Worm (Caenorhabditis elegans) whole organism, L4 larva: ENCODE results near the gene gst-11.

Experiments used
- Y48G9A.11 ChIP-seq: fragments of 200-800 bp; sonication (Bioruptor generic); IDR thresholded peaks from 2 replicates; pipeline ENCODE4 v1.3.6; 2022; ENCODE audit warnings: missing genetic modification reagents, missing genetic modification characterization, missing compliant biosample characterization
- ceh-82 ChIP-seq: sonication (generic microtip); optimal IDR thresholded peaks from 2 replicates; lab custom pipeline; 2017; ENCODE audit warnings: missing biosample characterization, missing genetic modification characterization
- daf-12 ChIP-seq: fragments of 150-350 bp; optimal IDR thresholded peaks from 2 replicates; lab custom pipeline; 2014; ENCODE audit warnings: missing biosample characterization, missing genetic modification reagents, missing genetic modification characterization
- daf-16 ChIP-seq, 3 experiments: sonication (generic microtip); optimal IDR thresholded peaks; 2 replicates each; lab custom pipeline; 2016 to 2017; ENCODE audit warnings: missing genetic modification characterization in 3 of 3, missing genetic modification reagents in 3 of 3, mild to moderate bottlenecking in 2 of 3, missing compliant biosample characterization in 2 of 3, missing biosample characterization in 1 of 3, moderate library complexity in 1 of 3
- dmd-6 ChIP-seq: fragments of 200-800 bp; sonication (Bioruptor generic); IDR thresholded peaks from 2 replicates; pipeline ENCODE4 v1.3.6; 2022; ENCODE audit warnings: missing genetic modification reagents, missing genetic modification characterization, missing compliant biosample characterization
- hif-1 ChIP-seq, 2 experiments: sonication (generic microtip); optimal IDR thresholded peaks; 2 replicates each; lab custom pipeline; 2016 to 2017; ENCODE audit warnings: missing compliant biosample characterization in 2 of 2, missing genetic modification characterization in 2 of 2, missing genetic modification reagents in 2 of 2, missing genotype in 2 of 2, mild to moderate bottlenecking in 1 of 2
- nhr-111 ChIP-seq: fragments of 200-800 bp; sonication (Bioruptor generic); optimal IDR thresholded peaks from 2 replicates; lab custom pipeline; 2018; ENCODE audit warnings: mild to moderate bottlenecking, missing genetic modification characterization, missing compliant biosample characterization
- nhr-237 ChIP-seq: sonication (generic microtip); optimal IDR thresholded peaks from 2 replicates; lab custom pipeline; 2017; ENCODE audit warnings: missing biosample characterization, missing genetic modification characterization
- nhr-42 ChIP-seq: fragments of 200-800 bp; sonication (Bioruptor generic); IDR thresholded peaks from 2 replicates; pipeline ENCODE4 v1.3.6; 2022; ENCODE audit warnings: missing genetic modification characterization, missing compliant biosample characterization
- nhr-6 ChIP-seq: fragments of 150-350 bp; optimal IDR thresholded peaks from 2 replicates; lab custom pipeline; 2014; ENCODE audit warnings: missing biosample characterization, missing genetic modification characterization
- unc-62 ChIP-seq, 3 experiments: fragments of 150-350 bp in 1 of 3; sonication (generic microtip); optimal IDR thresholded peaks in 2 of 3; peaks in 1 of 3; 1 replicate in 1 of 3; 2 replicates in 2 of 3; lab custom pipeline; 2014 to 2017; ENCODE audit warnings: missing biosample characterization in 3 of 3, missing genetic modification characterization in 3 of 3, missing genetic modification reagents in 3 of 3, missing genotype in 1 of 3

- TF ChIP-seq ceh-82 = no peak
- TF ChIP-seq nhr-111 (GFP tag; lab: Kevin White, UChicago) = no peak
- TF ChIP-seq nhr-6 = no peak
- TF ChIP-seq hif-1 (tag; optimal IDR thresholded peaks at IDR 0.05; lab: Kevin White, UChicago) = no peak
- TF ChIP-seq daf-12 (tag; lab: Kevin White, UChicago) = no peak
- no peak for TF ChIP-seq Y48G9A.11 (GFP tag; lab: Robert Waterston, UW)
- TF ChIP-seq dmd-6 (GFP tag; lab: Robert Waterston, UW) = no peak
- no peak for TF ChIP-seq nhr-42
- no peak for TF ChIP-seq daf-16 (GFP tag; optimal IDR thresholded peaks at IDR 0.05; lab: Kevin White, UChicago)
- no peak for TF ChIP-seq daf-16 (tag; optimal IDR thresholded peaks at IDR 0.05; lab: Kevin White, UChicago)
- TF ChIP-seq nhr-237 = no peak
- no peak for TF ChIP-seq unc-62 (GFP tag; optimal IDR thresholded peaks at IDR 0.05 in 1 of 2; lab: Kevin White, UChicago)
- TF ChIP-seq unc-62 (tag; optimal IDR thresholded peaks at IDR 0.05; lab: Kevin White, UChicago) = no peak
Measured at ce11 chrX:3584481-3584880, 49.1 kb downstream of the gst-11 start.
